Worm (Caenorhabditis elegans) whole organism, L3 larva: ENCODE data around the gene nhr-196.

Source experiments
- ama-1 ChIP-seq: fragments of 150-350 bp; optimal IDR thresholded peaks from 2 replicates; lab custom pipeline; 2018
- egl-27 ChIP-seq: sonication (generic microtip); optimal IDR thresholded peaks from 4 replicates; lab custom pipeline; 2017; ENCODE audit warnings: missing biosample characterization, missing genetic modification reagents, missing genetic modification characterization
- elt-2 ChIP-seq: sonication (generic microtip); optimal IDR thresholded peaks from 2 replicates; lab custom pipeline; 2016; ENCODE audit warnings: missing genetic modification reagents, mild to moderate bottlenecking, missing genetic modification characterization, missing compliant biosample characterization
- elt-3 ChIP-seq, 3 experiments: fragments of 150-350 bp in 1 of 3; sonication (generic microtip) in 2 of 3; optimal IDR thresholded peaks; 2 replicates in 2 of 3; 4 replicates in 1 of 3; lab custom pipeline; 2014 to 2017; ENCODE audit warnings: missing biosample characterization in 3 of 3, missing genetic modification characterization in 3 of 3
- fkh-10 ChIP-seq: sonication (generic microtip); optimal IDR thresholded peaks from 2 replicates; lab custom pipeline; 2017; ENCODE audit warnings: missing biosample characterization, missing genetic modification reagents, missing genetic modification characterization
- lin-15B ChIP-seq: fragments of 150-350 bp; optimal IDR thresholded peaks from 2 replicates; lab custom pipeline; 2014; ENCODE audit warnings: missing biosample characterization, missing genetic modification characterization
- lin-39 ChIP-seq: fragments of 150-350 bp; optimal IDR thresholded peaks from 2 replicates; lab custom pipeline; 2018; ENCODE audit warnings: missing biosample characterization, missing genetic modification reagents, missing genetic modification characterization
- nfya-1 ChIP-seq: sonication (generic microtip); optimal IDR thresholded peaks from 2 replicates; lab custom pipeline; 2017; ENCODE audit warnings: missing genetic modification characterization, mild to moderate bottlenecking, missing compliant biosample characterization, antibody characterized with exemption, moderate library complexity; ENCODE audit not compliant: insufficient read depth
- nhr-28 ChIP-seq: fragments of 150-350 bp; optimal IDR thresholded peaks from 2 replicates; lab custom pipeline; 2014; ENCODE audit warnings: missing biosample characterization, missing genetic modification characterization
- nhr-76 ChIP-seq: fragments of 150-350 bp; sonication (generic microtip); optimal IDR thresholded peaks from 5 replicates; lab custom pipeline; 2014; ENCODE audit warnings: missing biosample characterization, missing genetic modification characterization
- nhr-77 ChIP-seq: fragments of 150-350 bp; optimal IDR thresholded peaks from 2 replicates; lab custom pipeline; 2014; ENCODE audit warnings: missing biosample characterization, missing genetic modification characterization
- unc-39 ChIP-seq: sonication (generic microtip); optimal IDR thresholded peaks from 4 replicates; lab custom pipeline; 2017; ENCODE audit warnings: missing biosample characterization, missing genetic modification characterization
- ztf-11 ChIP-seq: fragments of 150-350 bp; optimal IDR thresholded peaks from 2 replicates; lab custom pipeline; 2014; ENCODE audit warnings: missing biosample characterization, missing genetic modification characterization

- no peak for TF ChIP-seq lin-15B
- TF ChIP-seq nhr-28 (tag; lab: Kevin White, UChicago): no peak
- TF ChIP-seq ztf-11 (tag; lab: Kevin White, UChicago): no peak
- no peak for TF ChIP-seq nfya-1 (tag; lab: Kevin White, UChicago)
- no peak for TF ChIP-seq ama-1 (lab: Kevin White, UChicago)
- TF ChIP-seq nhr-76 (tag; lab: Kevin White, UChicago): no peak
- no peak for TF ChIP-seq nhr-77 (tag; lab: Kevin White, UChicago)
- TF ChIP-seq unc-39 (tag; lab: Kevin White, UChicago): no peak
- TF ChIP-seq elt-2 (tag; lab: Kevin White, UChicago): no peak
- no peak for TF ChIP-seq lin-39
- TF ChIP-seq egl-27: no peak
- TF ChIP-seq elt-3 (tag; optimal IDR thresholded peaks at IDR 0.05; lab: Kevin White, UChicago): no peak
- TF ChIP-seq fkh-10 (GFP tag; lab: Kevin White, UChicago): no peak
Measured at ce11 chrV:15699799-15700198, 14.3 kb downstream of the nhr-196 start, which contains the start of gene nhr-199.
